Fruit fly (Drosophila melanogaster) whole organism, embryonic: ENCODE results near the gene Tsp68C.
A peak's percentile ranks its signal among the peaks of the same experiment; 100 is the strongest.

Experiments used
- ATbp ChIP-seq: fragments of 200-800 bp; sonication (Bioruptor generic); optimal IDR thresholded peaks from 2 replicates; lab custom pipeline; 2017; ENCODE audit warnings: missing biosample characterization, mild to moderate bottlenecking, missing genetic modification characterization, missing genetic modification reagents
- Asciz ChIP-seq: fragments of 200-800 bp; sonication (Bioruptor generic); optimal IDR thresholded peaks from 2 replicates; lab custom pipeline; 2017; ENCODE audit warnings: missing biosample characterization, mild to moderate bottlenecking, missing genetic modification characterization, missing genetic modification reagents
- CG10274 ChIP-seq: fragments of 200-800 bp; sonication (Bioruptor generic); optimal IDR thresholded peaks from 3 replicates; lab custom pipeline; 2017; ENCODE audit warnings: missing biosample characterization, mild to moderate bottlenecking, missing genetic modification characterization
- CG11093 ChIP-seq: fragments of 200-800 bp; sonication (Bioruptor generic); IDR thresholded peaks from 3 replicates; pipeline ENCODE4 v1.3.6; 2022; ENCODE audit warnings: missing biosample characterization, missing genetic modification characterization
- CG11247 ChIP-seq: fragments of 200-800 bp; sonication (Bioruptor generic); IDR thresholded peaks from 2 replicates; pipeline ENCODE4 v1.3.6; 2022; ENCODE audit warnings: missing biosample characterization, missing genetic modification characterization
- CG12236 ChIP-seq: fragments of 200-800 bp; sonication (Bioruptor generic); optimal IDR thresholded peaks from 2 replicates; lab custom pipeline; 2016; ENCODE audit warnings: missing biosample characterization, missing genetic modification characterization
- CG1233 ChIP-seq: fragments of 200-800 bp; sonication (Bioruptor generic); optimal IDR thresholded peaks from 4 replicates; lab custom pipeline; 2018; ENCODE audit warnings: missing biosample characterization, mild to moderate bottlenecking, missing genetic modification characterization
- CG12744 ChIP-seq: fragments of 200-800 bp; sonication (Bioruptor generic); optimal IDR thresholded peaks from 2 replicates; lab custom pipeline; 2016; ENCODE audit warnings: missing biosample characterization, missing genetic modification characterization
- CG13424 ChIP-seq: fragments of 200-800 bp; sonication (Bioruptor generic); optimal IDR thresholded peaks from 2 replicates; lab custom pipeline; 2019; ENCODE audit warnings: missing biosample characterization, mild to moderate bottlenecking, missing genetic modification characterization, moderate library complexity
- CG13624 ChIP-seq: fragments of 200-800 bp; sonication (Bioruptor generic); optimal IDR thresholded peaks from 2 replicates; lab custom pipeline; 2016; ENCODE audit warnings: missing biosample characterization, missing genetic modification characterization
- CG16863 ChIP-seq: fragments of 200-800 bp; sonication (Bioruptor generic); optimal IDR thresholded peaks from 3 replicates; lab custom pipeline; 2016; ENCODE audit warnings: missing biosample characterization, missing genetic modification characterization
- CG17829 ChIP-seq: fragments of 200-800 bp; optimal IDR thresholded peaks from 2 replicates; lab custom pipeline; 2019; ENCODE audit warnings: missing biosample characterization, mild to moderate bottlenecking, missing genetic modification characterization, moderate library complexity
- CG18011 ChIP-seq: fragments of 200-800 bp; sonication (Bioruptor generic); optimal IDR thresholded peaks from 2 replicates; lab custom pipeline; 2017; ENCODE audit warnings: missing biosample characterization, missing genetic modification characterization, mild to moderate bottlenecking, moderate library complexity, missing genotype
- CG4404 ChIP-seq: fragments of 200-800 bp; sonication (Bioruptor generic); IDR thresholded peaks from 2 replicates; pipeline ENCODE4 v1.3.6; 2022; ENCODE audit warnings: missing biosample characterization, missing genetic modification characterization
- CG7357 ChIP-seq: fragments of 200-800 bp; sonication (Bioruptor generic); IDR thresholded peaks from 3 replicates; pipeline ENCODE4 v1.3.6; 2022; ENCODE audit warnings: missing biosample characterization, missing genetic modification characterization
- CG7839 ChIP-seq: fragments of 200-800 bp; sonication (Bioruptor generic); optimal IDR thresholded peaks from 3 replicates; lab custom pipeline; 2018; ENCODE audit warnings: missing biosample characterization, mild to moderate bottlenecking, missing genetic modification characterization, moderate library complexity
- CG8765 ChIP-seq: fragments of 200-800 bp; sonication (Bioruptor generic); IDR thresholded peaks from 2 replicates; pipeline ENCODE4 v1.3.6; 2022; ENCODE audit warnings: missing biosample characterization, missing genetic modification characterization
- CG9876 ChIP-seq: fragments of 200-800 bp; sonication (Bioruptor generic); optimal IDR thresholded peaks from 2 replicates; lab custom pipeline; 2016; ENCODE audit warnings: missing biosample characterization, missing genetic modification characterization
- D ChIP-seq, 2 experiments: fragments of 200-800 bp in 1 of 2; fragments of >200 bp in 1 of 2; sonication (Bioruptor generic) in 1 of 2; optimal IDR thresholded peaks; 2 replicates in 1 of 2; 3 replicates in 1 of 2; lab custom pipeline; 2017; ENCODE audit warnings: mild to moderate bottlenecking in 1 of 2, missing biosample characterization in 1 of 2, missing genetic modification characterization in 1 of 2, missing genetic modification reagents in 1 of 2
- Dbx ChIP-seq: fragments of 200-800 bp; sonication (Bioruptor generic); IDR thresholded peaks from 3 replicates; pipeline ENCODE4 v1.3.6; 2022; ENCODE audit warnings: missing biosample characterization, missing genetic modification characterization
- Dp ChIP-seq: fragments of 200-800 bp; sonication (Bioruptor generic); optimal IDR thresholded peaks from 2 replicates; lab custom pipeline; 2018; ENCODE audit warnings: missing biosample characterization, mild to moderate bottlenecking, missing genetic modification characterization, moderate library complexity
- HmgZ ChIP-seq: fragments of 200-800 bp; sonication (Bioruptor generic); optimal IDR thresholded peaks from 2 replicates; lab custom pipeline; 2018; ENCODE audit warnings: missing biosample characterization, mild to moderate bottlenecking, missing genetic modification characterization
- Lhr ChIP-seq: fragments of 200-800 bp; sonication (Bioruptor generic); optimal IDR thresholded peaks from 3 replicates; lab custom pipeline; 2017; ENCODE audit warnings: mild to moderate bottlenecking, missing biosample characterization, missing genetic modification reagents, missing genetic modification characterization
- Ravus ChIP-seq: fragments of 200-800 bp; sonication (Bioruptor generic); IDR thresholded peaks from 2 replicates; pipeline ENCODE4 v1.3.6; 2022; ENCODE audit warnings: missing biosample characterization, missing genetic modification characterization
- Vsx1 ChIP-seq: fragments of 200-800 bp; sonication (Bioruptor generic); optimal IDR thresholded peaks from 2 replicates; lab custom pipeline; 2017; ENCODE audit warnings: missing biosample characterization, mild to moderate bottlenecking, missing genetic modification characterization, missing genetic modification reagents
- al ChIP-seq: fragments of 200-800 bp; sonication (Bioruptor generic); IDR thresholded peaks from 2 replicates; pipeline ENCODE4 v1.3.6; 2022; ENCODE audit warnings: missing biosample characterization, missing genetic modification characterization
- amos ChIP-seq: fragments of 200-800 bp; sonication (Bioruptor generic); IDR thresholded peaks from 2 replicates; pipeline ENCODE4 v1.3.6; 2022; ENCODE audit warnings: missing biosample characterization, missing genetic modification characterization; ENCODE audit not compliant: partially characterized antibody
- aop ChIP-seq: fragments of 200-800 bp; sonication (Bioruptor generic); IDR thresholded peaks from 2 replicates; pipeline ENCODE4 v1.3.6; 2022; ENCODE audit warnings: missing biosample characterization, missing genetic modification characterization
- ase ChIP-seq: fragments of 200-800 bp; sonication (Bioruptor generic); IDR thresholded peaks from 3 replicates; pipeline ENCODE4 v1.3.6; 2022; ENCODE audit warnings: missing biosample characterization, missing genetic modification characterization
- bbx ChIP-seq: fragments of 200-800 bp; sonication (Bioruptor generic); IDR thresholded peaks from 2 replicates; pipeline ENCODE4 v1.3.6; 2022; ENCODE audit warnings: missing biosample characterization, missing genetic modification characterization; ENCODE audit not compliant: partially characterized antibody
- bowl ChIP-seq: fragments of 200-800 bp; sonication (Bioruptor generic); IDR thresholded peaks from 2 replicates; pipeline ENCODE4 v1.3.6; 2022; ENCODE audit warnings: missing biosample characterization, missing genetic modification characterization
- cato ChIP-seq: fragments of 200-800 bp; sonication (Bioruptor generic); optimal IDR thresholded peaks from 2 replicates; lab custom pipeline; 2016; ENCODE audit warnings: missing biosample characterization, missing genetic modification characterization, borderline replicate concordance
- chif ChIP-seq, 2 experiments: fragments of 200-800 bp; sonication (Bioruptor generic); optimal IDR thresholded peaks; 3 replicates each; lab custom pipeline; 2016; ENCODE audit warnings: missing biosample characterization in 2 of 2, missing genetic modification characterization in 2 of 2
- ewg ChIP-seq: fragments of 200-800 bp; sonication (Bioruptor generic); optimal IDR thresholded peaks from 3 replicates; lab custom pipeline; 2017; ENCODE audit warnings: mild to moderate bottlenecking, missing biosample characterization, missing genetic modification reagents, missing genetic modification characterization
- fd102C ChIP-seq: fragments of 200-800 bp; sonication (Bioruptor generic); optimal IDR thresholded peaks from 2 replicates; lab custom pipeline; 2018; ENCODE audit warnings: missing biosample characterization, mild to moderate bottlenecking, missing genetic modification characterization, moderate library complexity
- gro ChIP-seq: fragments of 200-800 bp; sonication (Bioruptor generic); optimal IDR thresholded peaks from 2 replicates; lab custom pipeline; 2016; ENCODE audit warnings: missing biosample characterization, missing genetic modification characterization
- klu ChIP-seq: fragments of 200-800 bp; sonication (Bioruptor generic); IDR thresholded peaks from 2 replicates; pipeline ENCODE4 v1.3.6; 2022; ENCODE audit warnings: missing biosample characterization, missing genetic modification characterization
- lab ChIP-seq: fragments of 200-800 bp; sonication (Bioruptor generic); optimal IDR thresholded peaks from 3 replicates; lab custom pipeline; 2017; ENCODE audit warnings: missing biosample characterization, missing genetic modification characterization, mild to moderate bottlenecking, moderate library complexity, missing genetic modification reagents
- lov ChIP-seq, 2 experiments: fragments of 200-800 bp in 1 of 2; fragments of >200 bp in 1 of 2; sonication (Bioruptor generic) in 1 of 2; IDR thresholded peaks in 1 of 2; optimal IDR thresholded peaks in 1 of 2; 2 replicates in 1 of 2; 3 replicates in 1 of 2; pipeline versions ENCODE4 v1.3.6 to Lab custom; 2017 to 2022; ENCODE audit warnings: missing biosample characterization in 1 of 2, missing genetic modification characterization in 1 of 2
- mld ChIP-seq: fragments of 200-800 bp; sonication (Bioruptor generic); IDR thresholded peaks from 3 replicates; pipeline ENCODE4 v1.3.6; 2022; ENCODE audit warnings: missing biosample characterization, missing genetic modification characterization; ENCODE audit not compliant: partially characterized antibody
- nerfin-1 ChIP-seq: fragments of 200-800 bp; sonication (Bioruptor generic); optimal IDR thresholded peaks from 3 replicates; lab custom pipeline; 2019; ENCODE audit warnings: missing biosample characterization, mild to moderate bottlenecking, missing genetic modification characterization, moderate library complexity
- psq ChIP-seq: fragments of 200-800 bp; sonication (Bioruptor generic); optimal IDR thresholded peaks from 2 replicates; lab custom pipeline; 2017; ENCODE audit warnings: missing biosample characterization, missing genetic modification characterization
- ranshi ChIP-seq: fragments of 200-800 bp; sonication (Bioruptor generic); IDR thresholded peaks from 2 replicates; pipeline ENCODE4 v1.3.6; 2022; ENCODE audit warnings: missing biosample characterization, missing genetic modification characterization
- sc ChIP-seq, 3 experiments: fragments of >200 bp in 2 of 3; fragments of 200-800 bp in 1 of 3; sonication (Bioruptor generic) in 1 of 3; optimal IDR thresholded peaks; 2 replicates in 2 of 3; 3 replicates in 1 of 3; lab custom pipeline; 2017; ENCODE audit warnings: mild to moderate bottlenecking in 1 of 3, missing biosample characterization in 1 of 3, missing genetic modification characterization in 1 of 3, missing genetic modification reagents in 1 of 3
- sens-2 ChIP-seq: fragments of 200-800 bp; sonication (Bioruptor generic); IDR thresholded peaks from 2 replicates; pipeline ENCODE4 v1.3.6; 2022; ENCODE audit warnings: missing biosample characterization, missing genetic modification characterization
- tap ChIP-seq: fragments of 200-800 bp; optimal IDR thresholded peaks from 3 replicates; lab custom pipeline; 2019; ENCODE audit warnings: missing biosample characterization, mild to moderate bottlenecking, missing genetic modification characterization, moderate library complexity
- trh ChIP-seq: fragments of 200-800 bp; sonication (Bioruptor generic); optimal IDR thresholded peaks from 2 replicates; lab custom pipeline; 2016; ENCODE audit warnings: missing biosample characterization, missing genetic modification characterization
- unc-4 ChIP-seq: fragments of 200-800 bp; sonication (Bioruptor generic); IDR thresholded peaks from 2 replicates; pipeline ENCODE4 v1.3.6; 2022; ENCODE audit warnings: missing biosample characterization, missing genetic modification characterization; ENCODE audit not compliant: partially characterized antibody
- unpg ChIP-seq: fragments of 200-800 bp; sonication (Bioruptor generic); optimal IDR thresholded peaks from 3 replicates; lab custom pipeline; 2018; ENCODE audit warnings: missing biosample characterization, mild to moderate bottlenecking, missing genetic modification characterization, moderate library complexity

Gene Tsp68C

DNA sequence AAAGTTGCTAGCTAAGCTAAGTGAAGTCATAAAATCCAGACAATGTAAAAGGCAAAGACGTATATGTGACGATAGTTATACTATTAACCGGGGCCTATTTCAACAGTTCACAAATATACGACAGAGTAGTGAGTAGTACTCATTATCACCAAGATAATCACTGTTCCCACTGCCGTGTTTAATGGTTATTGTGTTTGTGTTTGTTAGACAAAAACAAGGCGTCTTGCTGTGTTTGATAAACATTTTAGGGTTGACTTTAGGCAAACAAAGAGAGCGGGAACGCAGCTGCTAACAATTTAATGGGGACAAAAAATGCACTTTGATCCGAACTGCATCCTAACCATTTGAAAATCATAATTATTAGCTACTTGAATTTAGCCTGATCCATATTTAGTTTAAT lies 22.0 kb downstream of the Tsp68C start (continued):
- no peak for TF ChIP-seq CG11247 (GFP tag; lab: Robert Waterston, UW)
- peak; percentile 77 for TF ChIP-seq CG13424 (tag; lab: Kevin White, UChicago)
- peak; percentile 59 for TF ChIP-seq CG7839
- peak; percentile 86 for TF ChIP-seq Vsx1 (GFP tag; lab: Kevin White, UChicago)
- TF ChIP-seq unpg (GFP tag; lab: Kevin White, UChicago), result peak; percentile 82
- TF ChIP-seq CG13624 (GFP tag; lab: Kevin White, UChicago), result no peak
- TF ChIP-seq psq (GFP tag; lab: Kevin White, UChicago), result peak; percentile 2
- TF ChIP-seq nerfin-1 (tag; lab: Kevin White, UChicago), result no peak
- TF ChIP-seq CG16863, result peak; percentile 56
- no peak for TF ChIP-seq trh
- TF ChIP-seq tap (tag; lab: Kevin White, UChicago), result peak; percentile 77
- TF ChIP-seq lab (GFP tag; lab: Kevin White, UChicago), result peak; percentile 78
- TF ChIP-seq gro, result no peak
- TF ChIP-seq CG12744, result no peak
- 0 out of 2 replicates have a peak, but pooled peaks have one; percentile 38 for TF ChIP-seq sens-2 (GFP tag; lab: Robert Waterston, UW)
- TF ChIP-seq CG12236, result peak; percentile 86
- TF ChIP-seq CG7357, result no peak
- no peak for TF ChIP-seq sc (optimal IDR thresholded peaks at IDR 0.05; lab: Kevin White, UChicago)
- TF ChIP-seq sc (GFP tag; optimal IDR thresholded peaks at IDR 0.05; lab: Kevin White, UChicago), result peak; percentile 82
- peak; percentile 93 for TF ChIP-seq ATbp (GFP tag; lab: Kevin White, UChicago)
- no peak for TF ChIP-seq CG11093
- TF ChIP-seq CG4404, result no peak
- TF ChIP-seq Ravus, result no peak
- TF ChIP-seq Asciz (GFP tag; lab: Kevin White, UChicago), result peak; percentile 92
- peak; percentile 54 for TF ChIP-seq HmgZ (tag; lab: Kevin White, UChicago)
- TF ChIP-seq bowl (GFP tag; lab: Robert Waterston, UW), result no peak
- no peak for TF ChIP-seq bbx (GFP tag; lab: Robert Waterston, UW)
- no peak for TF ChIP-seq lov (optimal IDR thresholded peaks at IDR 0.05; lab: Kevin White, UChicago)
- no peak for TF ChIP-seq lov (GFP tag; IDR thresholded peaks at IDR 0.05; lab: Robert Waterston, UW)
- peak; percentile 68 for TF ChIP-seq CG17829
- TF ChIP-seq aop, result no peak
- TF ChIP-seq Dp (GFP tag; lab: Kevin White, UChicago), result no peak
- no peak for TF ChIP-seq klu (GFP tag; lab: Robert Waterston, UW)
- TF ChIP-seq cato (GFP tag; lab: Kevin White, UChicago), result peak; percentile 24
- TF ChIP-seq mld (GFP tag; lab: Robert Waterston, UW), result no peak
- peak; percentile 34 for TF ChIP-seq CG10274 (GFP tag; lab: Kevin White, UChicago)
- no peak for TF ChIP-seq ranshi (GFP tag; lab: Robert Waterston, UW)
- no peak for TF ChIP-seq al
- TF ChIP-seq Lhr, result peak; percentile 82
- no peak for TF ChIP-seq ase (GFP tag; lab: Robert Waterston, UW)
- TF ChIP-seq CG8765 (GFP tag; lab: Robert Waterston, UW), result no peak
- peak; percentile 41 to 45 for TF ChIP-seq chif (GFP tag; optimal IDR thresholded peaks at IDR 0.05; lab: Kevin White, UChicago)
- no peak for TF ChIP-seq amos (GFP tag; lab: Robert Waterston, UW)
- no peak for TF ChIP-seq CG9876
- no peak for TF ChIP-seq unc-4
- TF ChIP-seq ewg (GFP tag; lab: Kevin White, UChicago), result peak; percentile 61
- TF ChIP-seq Dbx (GFP tag; lab: Robert Waterston, UW), result no peak
- peak; percentile 88 for TF ChIP-seq fd102C (GFP tag; lab: Kevin White, UChicago)
- peak; percentile 19 for TF ChIP-seq CG18011
- TF ChIP-seq D (optimal IDR thresholded peaks at IDR 0.05; lab: Kevin White, UChicago), result no peak
- peak; percentile 79 for TF ChIP-seq D (GFP tag; optimal IDR thresholded peaks at IDR 0.05; lab: Kevin White, UChicago)
- peak; percentile 91 for TF ChIP-seq CG1233 (GFP tag; lab: Kevin White, UChicago)
